Worm (Caenorhabditis elegans) whole organism, L4 larva: Measurements from ENCODE around the gene cpg-2.

Experiments
- F49E8.2 ChIP-seq: sonication (generic microtip); optimal IDR thresholded peaks from 2 replicates; lab custom pipeline; 2016; ENCODE audit warnings: missing compliant biosample characterization, mild to moderate bottlenecking, missing genetic modification characterization, borderline replicate concordance
- R02D3.7 ChIP-seq: fragments of 150-350 bp; sonication (generic microtip); optimal IDR thresholded peaks from 3 replicates; lab custom pipeline; 2014; ENCODE audit warnings: missing biosample characterization, missing genetic modification characterization
- T26A8.4 ChIP-seq: fragments of 200-800 bp; sonication (Bioruptor generic); IDR thresholded peaks from 2 replicates; pipeline ENCODE4 v1.3.6; 2022; ENCODE audit warnings: missing genetic modification characterization, missing compliant biosample characterization
- Y48G9A.11 ChIP-seq: fragments of 200-800 bp; sonication (Bioruptor generic); IDR thresholded peaks from 2 replicates; pipeline ENCODE4 v1.3.6; 2022; ENCODE audit warnings: missing genetic modification reagents, missing genetic modification characterization, missing compliant biosample characterization
- Y75B8A.6 ChIP-seq: fragments of 200-800 bp; sonication (Bioruptor generic); IDR thresholded peaks from 2 replicates; pipeline ENCODE4 v1.3.6; 2022; ENCODE audit warnings: missing genetic modification reagents, missing genetic modification characterization, missing compliant biosample characterization
- ZK546.5 ChIP-seq, 2 experiments: sonication (generic microtip); optimal IDR thresholded peaks; 2 replicates each; lab custom pipeline; 2017; ENCODE audit warnings: missing biosample characterization in 2 of 2, missing genetic modification characterization in 2 of 2
- aha-1 ChIP-seq: fragments of 150-350 bp; peaks from one replicate; lab custom pipeline; 2014; ENCODE audit warnings: missing biosample characterization, missing genetic modification characterization
- attf-4 ChIP-seq: sonication (generic microtip); optimal IDR thresholded peaks from 3 replicates; lab custom pipeline; 2017; ENCODE audit warnings: missing biosample characterization, missing genetic modification characterization
- ceh-20 ChIP-seq: fragments of 200-800 bp; sonication (Bioruptor generic); IDR thresholded peaks from 2 replicates; pipeline ENCODE4 v1.3.6; 2022; ENCODE audit warnings: missing genetic modification reagents, missing genetic modification characterization, missing compliant biosample characterization
- ceh-32 ChIP-seq: sonication (generic microtip); optimal IDR thresholded peaks from 2 replicates; lab custom pipeline; 2016; ENCODE audit warnings: mild to moderate bottlenecking, missing genetic modification characterization, missing compliant biosample characterization; ENCODE audit not compliant: poor library complexity
- ceh-44 ChIP-seq: fragments of 200-800 bp; sonication (Bioruptor generic); IDR thresholded peaks from 2 replicates; pipeline ENCODE4 v1.3.6; 2022; ENCODE audit warnings: missing genetic modification reagents, missing genetic modification characterization, missing compliant biosample characterization
- ceh-62 ChIP-seq: sonication (generic microtip); optimal IDR thresholded peaks from 2 replicates; lab custom pipeline; 2017; ENCODE audit warnings: missing biosample characterization, missing genetic modification characterization
- ctbp-1 ChIP-seq: fragments of 200-800 bp; sonication (Bioruptor generic); IDR thresholded peaks from 2 replicates; pipeline ENCODE4 v1.3.6; 2022; ENCODE audit warnings: missing genetic modification reagents, missing genetic modification characterization, missing compliant biosample characterization
- dmd-8 ChIP-seq: fragments of 200-800 bp; sonication (Bioruptor generic); IDR thresholded peaks from 2 replicates; pipeline ENCODE4 v1.3.6; 2022; ENCODE audit warnings: missing genetic modification characterization, missing compliant biosample characterization
- dmd-9 ChIP-seq: fragments of 200-800 bp; sonication (Bioruptor generic); IDR thresholded peaks from 2 replicates; pipeline ENCODE4 v1.3.6; 2022; ENCODE audit warnings: missing genetic modification reagents, missing genetic modification characterization, missing compliant biosample characterization
- fkh-10 ChIP-seq: fragments of 150-350 bp; optimal IDR thresholded peaks from 2 replicates; lab custom pipeline; 2014; ENCODE audit warnings: missing biosample characterization, missing genetic modification reagents, missing genetic modification characterization
- gei-8 ChIP-seq: fragments of 200-800 bp; sonication (Bioruptor generic); optimal IDR thresholded peaks from 2 replicates; lab custom pipeline; 2018; ENCODE audit warnings: mild to moderate bottlenecking, missing genetic modification characterization, missing compliant biosample characterization
- lin-1 ChIP-seq: fragments of 200-800 bp; sonication (Bioruptor generic); IDR thresholded peaks from 2 replicates; pipeline ENCODE4 v1.3.6; 2022; ENCODE audit warnings: missing genetic modification reagents, missing genetic modification characterization, missing compliant biosample characterization
- lin-13 ChIP-seq: fragments of 150-350 bp; optimal IDR thresholded peaks from 2 replicates; lab custom pipeline; 2014; ENCODE audit warnings: missing biosample characterization, missing genetic modification reagents, missing genetic modification characterization
- lin-38 ChIP-seq: fragments of 200-800 bp; sonication (Bioruptor generic); IDR thresholded peaks from 2 replicates; pipeline ENCODE4 v1.3.6; 2022; ENCODE audit warnings: missing genetic modification reagents, missing genetic modification characterization, missing compliant biosample characterization
- mdl-1 ChIP-seq, 2 experiments: fragments of 150-350 bp in 1 of 2; sonication (generic microtip) in 1 of 2; optimal IDR thresholded peaks; 2 replicates each; lab custom pipeline; 2014 to 2017; ENCODE audit warnings: missing biosample characterization in 2 of 2, missing genetic modification characterization in 2 of 2
- mep-1 ChIP-seq: fragments of 150-350 bp; sonication (generic microtip); optimal IDR thresholded peaks from 3 replicates; lab custom pipeline; 2014; ENCODE audit warnings: missing biosample characterization, missing genetic modification characterization
- mes-2 ChIP-seq: sonication (generic microtip); optimal IDR thresholded peaks from 2 replicates; lab custom pipeline; 2016; ENCODE audit warnings: missing genotype, mild to moderate bottlenecking, missing genetic modification characterization, missing compliant biosample characterization; ENCODE audit not compliant: poor library complexity, severe bottlenecking
- nhr-111 ChIP-seq: fragments of 200-800 bp; sonication (Bioruptor generic); optimal IDR thresholded peaks from 2 replicates; lab custom pipeline; 2018; ENCODE audit warnings: mild to moderate bottlenecking, missing genetic modification characterization, missing compliant biosample characterization
- nhr-48 ChIP-seq: sonication (generic microtip); optimal IDR thresholded peaks from 2 replicates; lab custom pipeline; 2016; ENCODE audit warnings: mild to moderate bottlenecking, missing genetic modification characterization, missing compliant biosample characterization
- pqm-1 ChIP-seq: sonication (generic microtip); optimal IDR thresholded peaks from 2 replicates; lab custom pipeline; 2017; ENCODE audit warnings: missing biosample characterization, missing genetic modification characterization
- saeg-2 ChIP-seq: fragments of 200-800 bp; sonication (Bioruptor generic); IDR thresholded peaks from 2 replicates; pipeline ENCODE4 v1.3.6; 2022; ENCODE audit warnings: missing genetic modification reagents, missing genetic modification characterization, missing compliant biosample characterization
- set-16 ChIP-seq: fragments of 200-800 bp; sonication (Bioruptor generic); IDR thresholded peaks from 2 replicates; pipeline ENCODE4 v1.3.6; 2022; ENCODE audit warnings: missing genetic modification reagents, missing genetic modification characterization, missing compliant biosample characterization
- snpc-1.2 ChIP-seq: fragments of 200-800 bp; sonication (Bioruptor generic); IDR thresholded peaks from 2 replicates; pipeline ENCODE4 v1.3.6; 2022; ENCODE audit warnings: missing genetic modification reagents, missing genetic modification characterization, missing compliant biosample characterization
- snpc-4 ChIP-seq: fragments of 150-350 bp; optimal IDR thresholded peaks from 2 replicates; lab custom pipeline; 2014; ENCODE audit warnings: missing biosample characterization, missing genetic modification characterization
- spr-3 ChIP-seq: fragments of 200-800 bp; sonication (Bioruptor generic); optimal IDR thresholded peaks from 2 replicates; lab custom pipeline; 2018; ENCODE audit warnings: mild to moderate bottlenecking, missing genetic modification characterization, missing compliant biosample characterization
- unc-130 ChIP-seq: sonication (generic microtip); optimal IDR thresholded peaks from 2 replicates; lab custom pipeline; 2016; ENCODE audit warnings: missing genetic modification reagents, missing genetic modification characterization, missing compliant biosample characterization
- unc-62 ChIP-seq, 3 experiments: fragments of 150-350 bp in 1 of 3; sonication (generic microtip); optimal IDR thresholded peaks in 2 of 3; peaks in 1 of 3; 1 replicate in 1 of 3; 2 replicates in 2 of 3; lab custom pipeline; 2014 to 2017; ENCODE audit warnings: missing biosample characterization in 3 of 3, missing genetic modification characterization in 3 of 3, missing genetic modification reagents in 3 of 3, missing genotype in 1 of 3
- vab-7 ChIP-seq: fragments of 200-800 bp; sonication (Bioruptor generic); IDR thresholded peaks from 2 replicates; pipeline ENCODE4 v1.3.6; 2022; ENCODE audit warnings: missing genetic modification reagents, missing genetic modification characterization, missing compliant biosample characterization
- zag-1 ChIP-seq: fragments of 150-350 bp; optimal IDR thresholded peaks from 2 replicates; lab custom pipeline; 2014; ENCODE audit warnings: missing biosample characterization, missing genetic modification characterization
- zip-2 ChIP-seq: fragments of 150-350 bp; optimal IDR thresholded peaks from 2 replicates; lab custom pipeline; 2014; ENCODE audit warnings: missing biosample characterization, missing genetic modification characterization

The cpg-2 gene

ce11 chrIII:7103940-7104440 lies at the start of gene cpg-2:
cpg-2 (minus strand) TSS chrIII:7103990.
- TF ChIP-seq zag-1 (no peak), unc-130 (GFP tag; lab: Kevin White, UChicago) (peak; percentile 96), lin-1 (no peak), snpc-1.2 (GFP tag; lab: Robert Waterston, UW) (peak; percentile 39; the same call in 1 of the 2 replicates), vab-7 (GFP tag; lab: Robert Waterston, UW) (no peak), aha-1 (tag; lab: Kevin White, UChicago) (no peak), Y48G9A.11 (peak; percentile 86), ctbp-1 (GFP tag; lab: Robert Waterston, UW) (no peak), F49E8.2 (peak; percentile 82), lin-38 (GFP tag; lab: Robert Waterston, UW) (peak; percentile 90), saeg-2 (GFP tag; lab: Robert Waterston, UW) (no peak)

- TF ChIP-seq ctbp-1 (GFP tag; lab: Robert Waterston, UW) = 0 out of 2 replicates have a peak, but pooled peaks have one; percentile 37
- no peak for TF ChIP-seq fkh-10 (GFP tag; lab: Kevin White, UChicago)
- TF ChIP-seq mep-1 (tag; lab: Kevin White, UChicago) = peak; percentile 2
- 0 out of 2 replicates have a peak, but pooled peaks have one; percentile 7 for TF ChIP-seq T26A8.4 (GFP tag; lab: Robert Waterston, UW)
- no peak for TF ChIP-seq ceh-20 (GFP tag; lab: Robert Waterston, UW)
- TF ChIP-seq nhr-111 (GFP tag; lab: Kevin White, UChicago) = no peak
- no peak for TF ChIP-seq aha-1 (tag; lab: Kevin White, UChicago)
- TF ChIP-seq pqm-1 (tag; lab: Kevin White, UChicago) = no peak
- no peak for TF ChIP-seq R02D3.7 (tag; lab: Kevin White, UChicago)
Observed at ce11 chrIII:7152569-7152968, 48.8 kb upstream of the cpg-2 start.

ce11 chrIII:7150162-7150561 lies 46.4 kb upstream of the cpg-2 start:
- no peak for TF ChIP-seq dmd-9 (GFP tag; lab: Robert Waterston, UW)
- TF ChIP-seq aha-1 (tag; lab: Kevin White, UChicago) = peak; percentile 91
- peak in 1 of 2 experiments; percentile 54 for TF ChIP-seq unc-62 (GFP tag; optimal IDR thresholded peaks at IDR 0.05 in 1 of 2; lab: Kevin White, UChicago)
- no peak for TF ChIP-seq unc-62 (tag; optimal IDR thresholded peaks at IDR 0.05; lab: Kevin White, UChicago)

ce11 chrIII:7148191-7148590 lies 44.4 kb upstream of the cpg-2 start:
- TF ChIP-seq aha-1 (tag; lab: Kevin White, UChicago) (peak; percentile 77), attf-4 (tag; lab: Kevin White, UChicago) (no peak)

- TF ChIP-seq lin-13 (GFP tag; lab: Kevin White, UChicago) (no peak), mes-2 (tag; lab: Kevin White, UChicago) (no peak), zip-2 (no peak), aha-1 (tag; lab: Kevin White, UChicago) (peak; percentile 91), T26A8.4 (GFP tag; lab: Robert Waterston, UW) (0 out of 2 replicates have a peak, but pooled peaks have one; percentile 12), dmd-8 (GFP tag; lab: Robert Waterston, UW) (no peak)
Observed at ce11 chrIII:7146341-7146740, 42.6 kb upstream of the cpg-2 start.

- TF ChIP-seq mdl-1 (tag; optimal IDR thresholded peaks at IDR 0.05; lab: Kevin White, UChicago) = no peak
- TF ChIP-seq gei-8 (GFP tag; lab: Kevin White, UChicago) = no peak
- TF ChIP-seq dmd-8 (GFP tag; lab: Robert Waterston, UW) = no peak
- no peak for TF ChIP-seq ZK546.5 (tag; optimal IDR thresholded peaks at IDR 0.05; lab: Kevin White, UChicago)
- no peak for TF ChIP-seq nhr-111 (GFP tag; lab: Kevin White, UChicago)
- no peak for TF ChIP-seq nhr-48 (tag; lab: Kevin White, UChicago)
- TF ChIP-seq zag-1 = no peak
- no peak for TF ChIP-seq ceh-62
- no peak for TF ChIP-seq set-16
- TF ChIP-seq attf-4 (tag; lab: Kevin White, UChicago) = no peak
- TF ChIP-seq snpc-4 = no peak
- TF ChIP-seq Y75B8A.6 = no peak
- TF ChIP-seq ceh-32 (tag; lab: Kevin White, UChicago) = no peak
- TF ChIP-seq ceh-44 (GFP tag; lab: Robert Waterston, UW) = no peak
- no peak for TF ChIP-seq spr-3
- no peak for TF ChIP-seq lin-1
- TF ChIP-seq, all 104 proteins: peak for 0
Observed at ce11 chrIII:7144749-7145148, 41.0 kb upstream of the cpg-2 start, which contains the start of gene glr-2. glr-2 (minus strand) TSS chrIII:7144959.
